Worm (Caenorhabditis elegans) whole organism, early embryonic: ENCODE results near the gene F11G11.4.
A peak's percentile ranks its signal among the peaks of the same experiment; 100 is the strongest.
"Not testable (repeated sequence)": the region's sequence is repeated elsewhere in the genome, so short reads cannot be mapped to it uniquely, and the experiment has no call there.

Experiments
- B0310.2 ChIP-seq: sonication (generic microtip); optimal IDR thresholded peaks from 2 replicates; lab custom pipeline; 2016; ENCODE audit warnings: mild to moderate bottlenecking, missing genetic modification characterization, missing compliant biosample characterization
- F13C5.2 ChIP-seq: sonication (generic microtip); optimal IDR thresholded peaks from 2 replicates; lab custom pipeline; 2017; ENCODE audit warnings: mild to moderate bottlenecking, missing genetic modification characterization, inconsistent platforms, missing compliant biosample characterization
- aly-1 ChIP-seq: sonication (generic microtip); optimal IDR thresholded peaks from 2 replicates; lab custom pipeline; 2016; ENCODE audit warnings: missing genetic modification characterization, missing compliant biosample characterization
- ama-1 ChIP-seq: fragments of 150-350 bp; optimal IDR thresholded peaks from 2 replicates; lab custom pipeline; 2014
- ceh-13 ChIP-seq: fragments of 200-800 bp; sonication (Bioruptor generic); optimal IDR thresholded peaks from 2 replicates; lab custom pipeline; 2018; ENCODE audit warnings: mild to moderate bottlenecking, missing genetic modification characterization, missing compliant biosample characterization
- ceh-36 ChIP-seq: sonication (generic microtip); optimal IDR thresholded peaks from 2 replicates; lab custom pipeline; 2016; ENCODE audit warnings: missing genetic modification characterization, inconsistent platforms, missing compliant biosample characterization
- ets-7 ChIP-seq: sonication (generic microtip); optimal IDR thresholded peaks from 2 replicates; lab custom pipeline; 2016; ENCODE audit warnings: missing genotype, missing genetic modification characterization, missing compliant biosample characterization
- flt-1 ChIP-seq: fragments of 200-800 bp; sonication (Bioruptor generic); IDR thresholded peaks from 2 replicates; pipeline ENCODE4 v1.3.6; 2022; ENCODE audit warnings: missing genetic modification characterization, missing compliant biosample characterization
- hmbx-1 ChIP-seq: sonication (generic microtip); optimal IDR thresholded peaks from 2 replicates; lab custom pipeline; 2016; ENCODE audit warnings: mild to moderate bottlenecking, missing genetic modification characterization, missing compliant biosample characterization
- hmg-4 ChIP-seq: fragments of 200-800 bp; sonication (Bioruptor generic); optimal IDR thresholded peaks from 2 replicates; lab custom pipeline; 2018; ENCODE audit warnings: mild to moderate bottlenecking, missing genetic modification characterization, missing compliant biosample characterization
- hnd-1 ChIP-seq: sonication (generic microtip); optimal IDR thresholded peaks from 2 replicates; lab custom pipeline; 2016; ENCODE audit warnings: missing genetic modification characterization, missing compliant biosample characterization
- pes-1 ChIP-seq: fragments of 200-800 bp; sonication (Bioruptor generic); IDR thresholded peaks from 2 replicates; pipeline ENCODE4 v1.3.6; 2022; ENCODE audit warnings: missing genetic modification reagents, missing genetic modification characterization, missing compliant biosample characterization
- scrt-1 ChIP-seq: fragments of 200-800 bp; sonication (Bioruptor generic); IDR thresholded peaks from 2 replicates; pipeline ENCODE4 v1.3.6; 2022; ENCODE audit warnings: missing genetic modification characterization, missing compliant biosample characterization
- sea-1 ChIP-seq: fragments of 200-800 bp; sonication (Bioruptor generic); conservative IDR thresholded peaks from 2 replicates; pipeline ENCODE4 v1.3.6; 2022; ENCODE audit warnings: missing genetic modification characterization, missing compliant biosample characterization
- tbx-11 ChIP-seq: fragments of 200-800 bp; sonication (Bioruptor generic); IDR thresholded peaks from 2 replicates; pipeline ENCODE4 v1.3.6; 2022; ENCODE audit warnings: missing genetic modification characterization, missing compliant biosample characterization
- tbx-37 ChIP-seq: fragments of 200-800 bp; sonication (Bioruptor generic); conservative IDR thresholded peaks from 2 replicates; pipeline ENCODE4 v1.3.6; 2022; ENCODE audit warnings: missing genetic modification reagents, missing genetic modification characterization, missing compliant biosample characterization
- tra-4 ChIP-seq: sonication (generic microtip); optimal IDR thresholded peaks from 2 replicates; lab custom pipeline; 2017; ENCODE audit warnings: missing genetic modification characterization, missing compliant biosample characterization

Gene F11G11.4

ce11 chrII:4892594-4892993 is 32.2 kb downstream of the F11G11.4 start, which contains the start of gene msp-33:
TSS of gene msp-33 (minus strand) at chrII:4892694.
- TF ChIP-seq ama-1 (lab: Kevin White, UChicago): no peak

- not testable (repeated sequence) for TF ChIP-seq sea-1 (GFP tag; lab: Robert Waterston, UW); ama-1 (lab: Kevin White, UChicago); tbx-11 (GFP tag; lab: Robert Waterston, UW)
These were observed 38.1 kb downstream of the F11G11.4 start, which contains the start of gene msp-32 for ce11 chrII:4898529-4898928. TSS of gene msp-32 (plus strand) at chrII:4898829.

ce11 chrII:4902035-4902434 is 41.6 kb downstream of the F11G11.4 start, which contains the start of gene R05F9.9:
TSS of gene R05F9.9 (minus strand) at chrII:4902100.
- TF ChIP-seq hmg-4 (GFP tag; lab: Kevin White, UChicago): no peak
- no peak for TF ChIP-seq pes-1 (GFP tag; lab: Robert Waterston, UW)
- TF ChIP-seq sea-1 (GFP tag; lab: Robert Waterston, UW): no peak
- no peak for TF ChIP-seq ets-7
- TF ChIP-seq ama-1 (lab: Kevin White, UChicago): no peak
- no peak for TF ChIP-seq scrt-1 (GFP tag; lab: Robert Waterston, UW)
- no peak for TF ChIP-seq hnd-1 (tag; lab: Kevin White, UChicago)
- no peak for TF ChIP-seq tbx-11 (GFP tag; lab: Robert Waterston, UW)
- no peak for TF ChIP-seq hmbx-1 (tag; lab: Kevin White, UChicago)
- TF ChIP-seq ceh-13 (GFP tag; lab: Kevin White, UChicago): no peak
- TF ChIP-seq F13C5.2: no peak
- TF ChIP-seq B0310.2 (tag; lab: Kevin White, UChicago): no peak
- no peak for TF ChIP-seq ceh-36 (tag; lab: Kevin White, UChicago)
- TF ChIP-seq flt-1 (GFP tag; lab: Robert Waterston, UW): no peak
- no peak for TF ChIP-seq tbx-37 (GFP tag; lab: Robert Waterston, UW)
- TF ChIP-seq aly-1 (tag; lab: Kevin White, UChicago): no peak

ce11 chrII:4903696-4904095 is 43.3 kb downstream of the F11G11.4 start, which contains the start of gene sgt-1:
TSS of gene sgt-1 (minus strand) at chrII:4903796.
- TF ChIP-seq hnd-1 (tag; lab: Kevin White, UChicago); sea-1 (GFP tag; lab: Robert Waterston, UW); hmbx-1 (tag; lab: Kevin White, UChicago): not testable (repeated sequence)

- TF ChIP-seq scrt-1 (GFP tag; lab: Robert Waterston, UW) (no peak), F13C5.2 (peak; percentile 3)
These were observed 43.9 kb downstream of the F11G11.4 start for ce11 chrII:4904277-4904676.

- TF ChIP-seq ceh-36 (tag; lab: Kevin White, UChicago) (no peak), F13C5.2 (no peak)
These were observed 44.4 kb downstream of the F11G11.4 start, which contains the start of gene btbd-10 for ce11 chrII:4904778-4905177. TSS of gene btbd-10 (plus strand) at chrII:4905008.

ce11 chrII:4905331-4905730 is 44.9 kb downstream of the F11G11.4 start:
- TF ChIP-seq scrt-1 (GFP tag; lab: Robert Waterston, UW) (no peak), tbx-37 (GFP tag; lab: Robert Waterston, UW) (no peak)

- no peak for TF ChIP-seq ama-1 (lab: Kevin White, UChicago)
- no peak for TF ChIP-seq tbx-37 (GFP tag; lab: Robert Waterston, UW)
- TF ChIP-seq flt-1 (GFP tag; lab: Robert Waterston, UW): no peak
- no peak for TF ChIP-seq ceh-13 (GFP tag; lab: Kevin White, UChicago)
These were observed 45.5 kb downstream of the F11G11.4 start for ce11 chrII:4905883-4906282.

ce11 chrII:4908160-4908559 is 47.8 kb downstream of the F11G11.4 start:
- no peak for TF ChIP-seq hnd-1 (tag; lab: Kevin White, UChicago)
- no peak for TF ChIP-seq tbx-11 (GFP tag; lab: Robert Waterston, UW)
- TF ChIP-seq tbx-37 (GFP tag; lab: Robert Waterston, UW): no peak
- TF ChIP-seq flt-1 (GFP tag; lab: Robert Waterston, UW): no peak
- TF ChIP-seq B0310.2 (tag; lab: Kevin White, UChicago): no peak
- TF ChIP-seq hmg-4 (GFP tag; lab: Kevin White, UChicago): no peak
- TF ChIP-seq F13C5.2: no peak
- TF ChIP-seq sea-1 (GFP tag; lab: Robert Waterston, UW): no peak
- no peak for TF ChIP-seq ets-7
- no peak for TF ChIP-seq ama-1 (lab: Kevin White, UChicago)
- no peak for TF ChIP-seq pes-1 (GFP tag; lab: Robert Waterston, UW)
- no peak for TF ChIP-seq ceh-13 (GFP tag; lab: Kevin White, UChicago)
- no peak for TF ChIP-seq tra-4 (tag; lab: Kevin White, UChicago)
